Fruit fly (Drosophila melanogaster): ENCODE results near the gene LysX.

Gene LysX

dm6 chr3L:1166945-1167913 is 27.9 kb downstream of the LysX start (continued):
- no peak for TF ChIP-seq Doc3 (GFP tag; IDR thresholded peaks at IDR 0.05; ENCODE audit: partially characterized antibody)
- TF ChIP-seq nerfin-2 (GFP tag; IDR thresholded peaks at IDR 0.05; ENCODE audit: partially characterized antibody) = no peak
- peak; percentile 9 to 24 for TF ChIP-seq Pdp1 (GFP tag; optimal IDR thresholded peaks at IDR 0.05)
- no peak for TF ChIP-seq CG4707 (GFP tag; optimal IDR thresholded peaks at IDR 0.05)
- TF ChIP-seq vvl (GFP tag; IDR thresholded peaks at IDR 0.05) = peak; percentile 42; the same call in 1 of the 2 replicates
- no peak for TF ChIP-seq CG2678 (tag; optimal IDR thresholded peaks at IDR 0.05)
- TF ChIP-seq CG2116 (GFP tag; optimal IDR thresholded peaks at IDR 0.05) = no peak
- TF ChIP-seq Myb (GFP tag; optimal IDR thresholded peaks at IDR 0.05) = no peak
- no peak for TF ChIP-seq hb (GFP tag; IDR thresholded peaks at IDR 0.05; ENCODE audit: partially characterized antibody)
- no peak for TF ChIP-seq Dll (GFP tag; IDR thresholded peaks at IDR 0.05; ENCODE audit: partially characterized antibody)
- peak; percentile 33 for TF ChIP-seq CG6689 (GFP tag; IDR thresholded peaks at IDR 0.05)
- no peak for TF ChIP-seq Atf6 (GFP tag; IDR thresholded peaks at IDR 0.05)
- TF ChIP-seq disco-r (GFP tag; optimal IDR thresholded peaks at IDR 0.05) = no peak
- TF ChIP-seq CG13624 (GFP tag; optimal IDR thresholded peaks at IDR 0.05) = no peak
- TF ChIP-seq CG18476 (GFP tag; optimal IDR thresholded peaks at IDR 0.05) = no peak
- no peak for TF ChIP-seq Oli (tag; optimal IDR thresholded peaks at IDR 0.05)
- no peak for TF ChIP-seq CG3995 (GFP tag; optimal IDR thresholded peaks at IDR 0.05)
- no peak for TF ChIP-seq CG18011 (GFP tag; optimal IDR thresholded peaks at IDR 0.05)
- no peak for TF ChIP-seq CG7556 (GFP tag; optimal IDR thresholded peaks at IDR 0.05)
- peak; percentile 42 for TF ChIP-seq fd64A (GFP tag; optimal IDR thresholded peaks at IDR 0.05)
- TF ChIP-seq Hmr (GFP tag; optimal IDR thresholded peaks at IDR 0.05) = no peak
- TF ChIP-seq CG13123 (GFP tag; optimal IDR thresholded peaks at IDR 0.05) = no peak
- TF ChIP-seq B-H2 (GFP tag; optimal IDR thresholded peaks at IDR 0.05) = no peak
- TF ChIP-seq CG31441 (GFP tag; IDR thresholded peaks at IDR 0.05) = peak; percentile 49; the same call in 1 of the 2 replicates
- TF ChIP-seq sima (GFP tag; optimal IDR thresholded peaks at IDR 0.05) = no peak
- TF ChIP-seq fu2 (GFP tag; optimal IDR thresholded peaks at IDR 0.05) = no peak
- no peak for TF ChIP-seq her (GFP tag; optimal IDR thresholded peaks at IDR 0.05)
- no peak for TF ChIP-seq tio (GFP tag; optimal IDR thresholded peaks at IDR 0.05)
- TF ChIP-seq lmd (GFP tag; IDR thresholded peaks at IDR 0.05) = no peak
- no peak for TF ChIP-seq sob (GFP tag; IDR thresholded peaks at IDR 0.05)
- no peak for TF ChIP-seq CG7357 (GFP tag; IDR thresholded peaks at IDR 0.05)
- TF ChIP-seq E2f1 (GFP tag; IDR thresholded peaks at IDR 0.05) = peak; percentile 55
- no peak for TF ChIP-seq ab (GFP tag; optimal IDR thresholded peaks at IDR 0.05)
- peak in 1 of 2 experiments; percentile 33 for TF ChIP-seq tll (GFP tag; optimal IDR thresholded peaks at IDR 0.05)
- peak in 1 of 2 experiments; percentile 52 for TF ChIP-seq bsh (GFP tag; optimal IDR thresholded peaks at IDR 0.05)
- TF ChIP-seq CG4282 (GFP tag; optimal IDR thresholded peaks at IDR 0.05) = no peak
- no peak for TF ChIP-seq CG3065 (GFP tag; optimal IDR thresholded peaks at IDR 0.05)
- no peak for TF ChIP-seq YL-1 (GFP tag; optimal IDR thresholded peaks at IDR 0.05)
- no peak for TF ChIP-seq Bteb2 (GFP tag; optimal IDR thresholded peaks at IDR 0.05)
- TF ChIP-seq CG3281 (GFP tag; optimal IDR thresholded peaks at IDR 0.05) = no peak
- TF ChIP-seq CG12391 (tag; optimal IDR thresholded peaks at IDR 0.05) = peak; percentile 52
- TF ChIP-seq CG10147 (GFP tag; optimal IDR thresholded peaks at IDR 0.05) = no peak
- TF ChIP-seq CG6854 (GFP tag; optimal IDR thresholded peaks at IDR 0.05) = no peak
- TF ChIP-seq lilli (GFP tag; optimal IDR thresholded peaks at IDR 0.05) = no peak
- TF ChIP-seq Antp (GFP tag; optimal IDR thresholded peaks at IDR 0.05) = no peak
- peak; percentile 10 for TF ChIP-seq CG5245 (GFP tag; optimal IDR thresholded peaks at IDR 0.05)
- TF ChIP-seq cad (GFP tag; optimal IDR thresholded peaks at IDR 0.05) = no peak
- no peak for TF ChIP-seq esg (GFP tag; conservative IDR thresholded peaks at IDR 0.05)
- peak; percentile 96 for TF ChIP-seq sens (GFP tag)
